Worm (Caenorhabditis elegans): ENCODE measurements around the gene aexr-2.

- no peak for TF ChIP-seq elt-2 (tag; optimal IDR thresholded peaks at IDR 0.05)
- TF ChIP-seq tbx-7 (tag; optimal IDR thresholded peaks at IDR 0.05): no peak
- no peak for TF ChIP-seq elt-4 (tag; optimal IDR thresholded peaks at IDR 0.05)
- no peak for TF ChIP-seq tbx-2 (tag; optimal IDR thresholded peaks at IDR 0.05)
- TF ChIP-seq Y22D7AL.16 (tag; optimal IDR thresholded peaks at IDR 0.05): no peak
These were observed 21.6 kb downstream of the aexr-2 start, which contains the start of gene C25B8.8 for ce11 chrX:6609717-6610116.
